Comparison of ENCODE assay signal across 4 fruit fly cellular contexts in genomic region chr3R:20154657-20155056, dm6.
TF ChIP-seq lines count a peak whose summit lies in the region.

No protein-coding gene starts in this region.

- TF ChIP-seq CTCF in S2 (optimal IDR thresholded peaks at IDR 0.05; lab: Kevin White, UChicago), result peak; percentile 21 to 38
- TF ChIP-seq CTCF in whole organism, embryonic (GFP tag; optimal IDR thresholded peaks at IDR 0.05; lab: Kevin White, UChicago), result peak; percentile 31

TF ChIP-seq in whole organism, embryonic, 481 proteins besides CTCF, POLR2A, EP300 and RAD21 (continues in another document):
- TF ChIP-seq Xbp1 (GFP tag; optimal IDR thresholded peaks at IDR 0.05; lab: Kevin White, UChicago) (no peak), CG31365 (tag; optimal IDR thresholded peaks at IDR 0.05; lab: Kevin White, UChicago) (peak; percentile 93), bbx (GFP tag; IDR thresholded peaks at IDR 0.05; lab: Robert Waterston, UW; ENCODE audit: partially characterized antibody) (0 out of 2 replicates have a peak, but pooled peaks have one; percentile 33), Gug (GFP tag; IDR thresholded peaks at IDR 0.05; lab: Robert Waterston, UW) (no peak), B-H2 (GFP tag; optimal IDR thresholded peaks at IDR 0.05; lab: Kevin White, UChicago) (no peak), sens (GFP tag; lab: Kevin White, UChicago) (peak; percentile 53), sr (GFP tag; IDR thresholded peaks at IDR 0.05; lab: Robert Waterston, UW) (no peak), nau (GFP tag; optimal IDR thresholded peaks at IDR 0.05; lab: Kevin White, UChicago) (no peak), cwo (GFP tag; optimal IDR thresholded peaks at IDR 0.05; lab: Kevin White, UChicago) (no peak), Dfd (GFP tag; optimal IDR thresholded peaks at IDR 0.05; lab: Kevin White, UChicago) (peak in 1 of 2 experiments; percentile 49), CG6791 (GFP tag; IDR thresholded peaks at IDR 0.05; lab: Robert Waterston, UW; ENCODE audit: partially characterized antibody) (0 out of 3 replicates have a peak, but pooled peaks have one; percentile 35), CG16813 (GFP tag; IDR thresholded peaks at IDR 0.05; lab: Robert Waterston, UW; ENCODE audit: partially characterized antibody) (peak; percentile 48; the same call in 2 of the 3 replicates), CG34422 (GFP tag; IDR thresholded peaks at IDR 0.05; lab: Robert Waterston, UW) (no peak), gem (tag; optimal IDR thresholded peaks at IDR 0.05; lab: Kevin White, UChicago) (no peak), pzg (GFP tag; optimal IDR thresholded peaks at IDR 0.05; lab: Kevin White, UChicago) (no peak), CG32532 (GFP tag; IDR thresholded peaks at IDR 0.05; lab: Robert Waterston, UW) (no peak), Atf3 (GFP tag; optimal IDR thresholded peaks at IDR 0.05; lab: Kevin White, UChicago) (no peak), CG17612 (GFP tag; IDR thresholded peaks at IDR 0.05; lab: Robert Waterston, UW) (no peak), dysf (GFP tag; IDR thresholded peaks at IDR 0.05; lab: Robert Waterston, UW) (no peak), CG12769 (tag; optimal IDR thresholded peaks at IDR 0.05; lab: Kevin White, UChicago) (no peak), amos (GFP tag; IDR thresholded peaks at IDR 0.05; lab: Robert Waterston, UW; ENCODE audit: partially characterized antibody) (peak; percentile 35; the same call in 1 of the 2 replicates), Rfx (GFP tag; IDR thresholded peaks at IDR 0.05; lab: Robert Waterston, UW) (peak; percentile 35; the same call in 1 of the 2 replicates), lov (optimal IDR thresholded peaks at IDR 0.05; lab: Kevin White, UChicago) (no peak), lov (GFP tag; IDR thresholded peaks at IDR 0.05; lab: Robert Waterston, UW) (no peak), CG13287 (GFP tag; IDR thresholded peaks at IDR 0.05; lab: Robert Waterston, UW; ENCODE audit: partially characterized antibody) (0 out of 2 replicates have a peak, but pooled peaks have one; percentile 12), zfh1 (GFP tag; IDR thresholded peaks at IDR 0.05; lab: Robert Waterston, UW) (no peak), Oli (tag; optimal IDR thresholded peaks at IDR 0.05; lab: Kevin White, UChicago) (no peak), CG42726 (GFP tag; IDR thresholded peaks at IDR 0.05; lab: Robert Waterston, UW; ENCODE audit: partially characterized antibody) (peak; percentile 49; the same call in 1 of the 2 replicates)

TF ChIP-seq in whole organism, pupa, 21 proteins besides CTCF, POLR2A, EP300 and RAD21:
- no peak for TF ChIP-seq CG8159 (tag; optimal IDR thresholded peaks at IDR 0.05; lab: Kevin White, UChicago)
- TF ChIP-seq D1 (tag; optimal IDR thresholded peaks at IDR 0.05; lab: Kevin White, UChicago), result peak; percentile 6
TF ChIP-seq in whole organism, pupa: peak in this region for 1.

TF ChIP-seq in whole organism, wandering third instar larva, 38 proteins besides CTCF, POLR2A, EP300 and RAD21:
- TF ChIP-seq GATAd (GFP tag; optimal IDR thresholded peaks at IDR 0.05; lab: Kevin White, UChicago) (no peak), Hnf4 (GFP tag; optimal IDR thresholded peaks at IDR 0.05; lab: Kevin White, UChicago) (no peak), N (GFP tag; optimal IDR thresholded peaks at IDR 0.05; lab: Kevin White, UChicago) (peak; percentile 48)
